Fruit fly (Drosophila melanogaster) whole organism, pupa: Measurements from ENCODE around the gene CG14440.

Experiments
- CG10348 ChIP-seq: fragments of 200-800 bp; sonication (Bioruptor generic); IDR thresholded peaks from 2 replicates; pipeline ENCODE4 v1.3.6; 2022; ENCODE audit warnings: missing biosample characterization, missing genetic modification characterization
- CG13204 ChIP-seq: fragments of 200-800 bp; sonication (Bioruptor generic); optimal IDR thresholded peaks from 2 replicates; lab custom pipeline; 2018; ENCODE audit warnings: missing biosample characterization, mild to moderate bottlenecking, missing genetic modification characterization, moderate library complexity
- CG15710 ChIP-seq: fragments of 200-800 bp; sonication (Bioruptor generic); optimal IDR thresholded peaks from 2 replicates; lab custom pipeline; 2018; ENCODE audit warnings: missing biosample characterization, mild to moderate bottlenecking, missing genetic modification characterization, moderate library complexity
- CG32121 ChIP-seq: fragments of 200-800 bp; sonication (Bioruptor generic); IDR thresholded peaks from 2 replicates; pipeline ENCODE4 v1.3.6; 2022; ENCODE audit warnings: missing biosample characterization, missing genetic modification characterization
- CG34367 ChIP-seq: fragments of 200-800 bp; sonication (Bioruptor generic); optimal IDR thresholded peaks from 2 replicates; lab custom pipeline; 2018; ENCODE audit warnings: missing biosample characterization, mild to moderate bottlenecking, missing genetic modification characterization
- CG4496 ChIP-seq: fragments of 200-800 bp; sonication (Bioruptor generic); IDR thresholded peaks from 3 replicates; pipeline ENCODE4 v1.3.6; 2022; ENCODE audit warnings: missing biosample characterization, missing genetic modification characterization
- CG8159 ChIP-seq: fragments of 200-800 bp; sonication (Bioruptor generic); optimal IDR thresholded peaks from 3 replicates; lab custom pipeline; 2018; ENCODE audit warnings: missing biosample characterization, mild to moderate bottlenecking, missing genetic modification characterization, moderate library complexity
- CG8301 ChIP-seq: fragments of 200-800 bp; sonication (Bioruptor generic); optimal IDR thresholded peaks from 2 replicates; lab custom pipeline; 2018; ENCODE audit warnings: missing biosample characterization, mild to moderate bottlenecking, missing genetic modification characterization
- CG9948 ChIP-seq: fragments of 200-800 bp; sonication (Bioruptor generic); optimal IDR thresholded peaks from 2 replicates; lab custom pipeline; 2018; ENCODE audit warnings: missing biosample characterization, mild to moderate bottlenecking, missing genetic modification characterization, moderate library complexity
- D1 ChIP-seq: fragments of 200-800 bp; sonication (Bioruptor generic); optimal IDR thresholded peaks from 2 replicates; lab custom pipeline; 2018; ENCODE audit warnings: missing biosample characterization, mild to moderate bottlenecking, missing genetic modification characterization, moderate library complexity
- EcR ChIP-seq: fragments of 200-800 bp; sonication (Bioruptor generic); optimal IDR thresholded peaks from 3 replicates; lab custom pipeline; 2019; ENCODE audit warnings: missing biosample characterization, missing genetic modification characterization, mild to moderate bottlenecking, moderate library complexity, missing genetic modification reagents
- gl ChIP-seq: fragments of 200-800 bp; sonication (Bioruptor generic); optimal IDR thresholded peaks from 2 replicates; lab custom pipeline; 2018; ENCODE audit warnings: missing biosample characterization, mild to moderate bottlenecking, missing genetic modification characterization
- rn ChIP-seq: fragments of 200-800 bp; sonication (Bioruptor generic); IDR thresholded peaks from 2 replicates; pipeline ENCODE4 v1.3.6; 2022; ENCODE audit warnings: missing biosample characterization, missing genetic modification characterization

DNA sequence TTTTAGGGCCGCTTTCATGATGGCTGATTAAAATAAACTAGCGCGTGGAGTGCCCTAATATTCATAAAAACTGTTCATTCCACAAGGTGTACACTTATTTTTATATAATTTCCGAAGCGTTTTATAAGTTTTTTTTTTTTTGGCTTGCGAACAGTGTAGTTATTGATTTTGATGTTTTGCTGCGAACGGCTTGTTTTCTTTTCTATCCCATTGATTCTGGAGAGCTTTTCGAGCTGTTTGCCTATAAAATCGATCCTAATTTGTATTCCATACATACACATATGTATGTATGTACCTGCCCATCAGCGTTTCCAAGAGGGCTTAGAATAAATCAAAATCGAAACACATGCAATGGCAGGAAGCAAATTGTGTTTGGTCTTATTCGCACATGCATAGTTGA, 11.9 kb upstream of the CG14440 start:
- TF ChIP-seq EcR (GFP tag; lab: Kevin White, UChicago) (no peak), CG8301 (tag; lab: Kevin White, UChicago) (no peak), CG34367 (tag; lab: Kevin White, UChicago) (no peak), CG15710 (tag; lab: Kevin White, UChicago) (no peak), CG13204 (GFP tag; lab: Kevin White, UChicago) (no peak), CG4496 (GFP tag; lab: Robert Waterston, UW) (no peak), CG9948 (no peak), CG10348 (GFP tag; lab: Robert Waterston, UW) (no peak), CG8159 (tag; lab: Kevin White, UChicago) (no peak), D1 (tag; lab: Kevin White, UChicago) (no peak), CG32121 (no peak), gl (tag; lab: Kevin White, UChicago) (no peak), rn (GFP tag; lab: Robert Waterston, UW) (no peak)
